Worm (Caenorhabditis elegans) whole organism, mixed stage, embryonic: ENCODE data around the gene pcdr-1.

ENCODE experiments used
- M03D4.4 ChIP-seq: sonication (generic microtip); optimal IDR thresholded peaks from 2 replicates; lab custom pipeline; 2017; ENCODE audit warnings: mild to moderate bottlenecking, missing genetic modification characterization, missing compliant biosample characterization
- unc-62 ChIP-seq: fragments of 150-350 bp; optimal IDR thresholded peaks from 2 replicates; lab custom pipeline; 2014; ENCODE audit warnings: missing biosample characterization, missing genetic modification reagents, missing genetic modification characterization
- ztf-11 ChIP-seq: fragments of 150-350 bp; optimal IDR thresholded peaks from 2 replicates; lab custom pipeline; 2014; ENCODE audit warnings: missing biosample characterization, missing genetic modification characterization

ce11 chrX:15633964-15634363 is 32.6 kb upstream of the pcdr-1 start:
- TF ChIP-seq ztf-11 (tag; lab: Kevin White, UChicago) (no peak), unc-62 (GFP tag; lab: Kevin White, UChicago) (no peak), M03D4.4 (tag; lab: Kevin White, UChicago) (no peak)
